Worm (Caenorhabditis elegans): ENCODE data around the gene srv-25.

ce11 chrIV:6325772-6326171, 22.2 kb upstream of the srv-25 start:
- TF ChIP-seq dao-5 (tag; optimal IDR thresholded peaks at IDR 0.05): no peak
- TF ChIP-seq W03F9.2 (tag; optimal IDR thresholded peaks at IDR 0.05): no peak
- no peak for TF ChIP-seq him-1 (tag; optimal IDR thresholded peaks at IDR 0.05)
